Worm (Caenorhabditis elegans) whole organism, L1 larva: ENCODE measurements around the gene C30G4.4.

Experiments used
- C04F5.9 ChIP-seq: sonication (generic microtip); optimal IDR thresholded peaks from 2 replicates; lab custom pipeline; 2016; ENCODE audit warnings: missing genetic modification characterization, missing compliant biosample characterization
- C34B4.2 ChIP-seq: sonication (generic microtip); optimal IDR thresholded peaks from 2 replicates; lab custom pipeline; 2017; ENCODE audit warnings: mild to moderate bottlenecking, missing genetic modification characterization, missing compliant biosample characterization
- F16B12.6 ChIP-seq: fragments of 150-350 bp; optimal IDR thresholded peaks from 2 replicates; lab custom pipeline; 2014; ENCODE audit warnings: missing biosample characterization, missing genetic modification characterization
- aha-1 ChIP-seq: fragments of 150-350 bp; optimal IDR thresholded peaks from 2 replicates; lab custom pipeline; 2014; ENCODE audit warnings: missing biosample characterization, missing genetic modification characterization
- alr-1 ChIP-seq: fragments of 200-800 bp; sonication (Bioruptor generic); optimal IDR thresholded peaks from 2 replicates; lab custom pipeline; 2018; ENCODE audit warnings: borderline replicate concordance, mild to moderate bottlenecking, missing genetic modification characterization, missing compliant biosample characterization
- ceh-90 ChIP-seq: sonication (generic microtip); optimal IDR thresholded peaks from 2 replicates; lab custom pipeline; 2016; ENCODE audit warnings: missing genetic modification characterization, missing compliant biosample characterization
- ces-1 ChIP-seq: fragments of 150-350 bp; optimal IDR thresholded peaks from 2 replicates; lab custom pipeline; 2014; ENCODE audit warnings: missing biosample characterization, missing genetic modification reagents, missing genetic modification characterization
- dsc-1 ChIP-seq: sonication (generic microtip); optimal IDR thresholded peaks from 2 replicates; lab custom pipeline; 2016; ENCODE audit warnings: mild to moderate bottlenecking, missing genetic modification characterization, missing compliant biosample characterization
- efl-3 ChIP-seq: fragments of 200-800 bp; sonication (Bioruptor generic); optimal IDR thresholded peaks from 2 replicates; lab custom pipeline; 2018; ENCODE audit warnings: mild to moderate bottlenecking, missing genetic modification characterization, missing compliant biosample characterization
- egl-27 ChIP-seq, 2 experiments: fragments of 150-350 bp in 1 of 2; sonication (generic microtip); optimal IDR thresholded peaks; 3 replicates each; lab custom pipeline; 2017 to 2018; ENCODE audit warnings: missing biosample characterization in 2 of 2, missing genetic modification characterization in 2 of 2, missing genetic modification reagents in 2 of 2
- ets-5 ChIP-seq: fragments of 200-800 bp; sonication (Bioruptor generic); IDR thresholded peaks from 2 replicates; pipeline ENCODE4 v1.3.6; 2022; ENCODE audit warnings: missing genetic modification characterization, missing compliant biosample characterization
- fkh-10 ChIP-seq: sonication (generic microtip); optimal IDR thresholded peaks from 2 replicates; lab custom pipeline; 2017; ENCODE audit warnings: missing biosample characterization, missing genetic modification reagents, missing genetic modification characterization
- fkh-8 ChIP-seq: sonication (generic microtip); optimal IDR thresholded peaks from 2 replicates; lab custom pipeline; 2016; ENCODE audit warnings: mild to moderate bottlenecking, missing genetic modification characterization, missing compliant biosample characterization
- hlh-4 ChIP-seq: sonication (generic microtip); optimal IDR thresholded peaks from 2 replicates; lab custom pipeline; 2016; ENCODE audit warnings: mild to moderate bottlenecking, missing genetic modification characterization, missing compliant biosample characterization
- hpl-2 ChIP-seq: fragments of 150-350 bp; optimal IDR thresholded peaks from 2 replicates; lab custom pipeline; 2014; ENCODE audit warnings: missing biosample characterization, missing genetic modification reagents, missing genetic modification characterization
- isw-1 ChIP-seq: fragments of 200-800 bp; sonication (Bioruptor generic); IDR thresholded peaks from 2 replicates; pipeline ENCODE4 v1.3.6; 2022; ENCODE audit warnings: missing genetic modification characterization, missing compliant biosample characterization
- lin-13 ChIP-seq: fragments of 150-350 bp; optimal IDR thresholded peaks from 2 replicates; lab custom pipeline; 2014; ENCODE audit warnings: missing biosample characterization, missing genetic modification reagents, missing genetic modification characterization
- lin-14 ChIP-seq: fragments of 200-800 bp; sonication (Bioruptor generic); optimal IDR thresholded peaks from 2 replicates; lab custom pipeline; 2018; ENCODE audit warnings: mild to moderate bottlenecking, missing genetic modification characterization, moderate library complexity, missing compliant biosample characterization
- lin-15B ChIP-seq: fragments of 150-350 bp; sonication (generic microtip); optimal IDR thresholded peaks from 3 replicates; lab custom pipeline; 2014; ENCODE audit warnings: missing biosample characterization, missing genetic modification characterization
- lin-35 ChIP-seq, 2 experiments: fragments of 150-350 bp; optimal IDR thresholded peaks; 2 replicates each; lab custom pipeline; 2014; ENCODE audit warnings: missing biosample characterization in 2 of 2, missing genetic modification characterization in 2 of 2, missing genetic modification reagents in 2 of 2
- lin-39 ChIP-seq: fragments of 150-350 bp; optimal IDR thresholded peaks from 2 replicates; lab custom pipeline; 2014; ENCODE audit warnings: missing biosample characterization, missing genetic modification reagents, missing genetic modification characterization
- lir-3 ChIP-seq: sonication (generic microtip); optimal IDR thresholded peaks from 2 replicates; lab custom pipeline; 2016; ENCODE audit warnings: mild to moderate bottlenecking, missing genetic modification characterization, moderate library complexity, missing compliant biosample characterization; ENCODE audit not compliant: poor library complexity
- lsy-2 ChIP-seq, 2 experiments: fragments of 150-350 bp; optimal IDR thresholded peaks; 2 replicates each; lab custom pipeline; 2014; ENCODE audit warnings: missing biosample characterization in 2 of 2, missing genetic modification characterization in 2 of 2
- mab-9 ChIP-seq: fragments of 200-800 bp; sonication (Bioruptor generic); IDR thresholded peaks from 2 replicates; pipeline ENCODE4 v1.3.6; 2022; ENCODE audit warnings: missing genetic modification reagents, missing genetic modification characterization, missing compliant biosample characterization
- mdl-1 ChIP-seq, 2 experiments: fragments of 150-350 bp; optimal IDR thresholded peaks; 2 replicates each; lab custom pipeline; 2014 to 2017; ENCODE audit warnings: missing biosample characterization in 2 of 2, missing genetic modification characterization in 2 of 2, inconsistent platforms in 1 of 2
- mef-2 ChIP-seq: fragments of 150-350 bp; optimal IDR thresholded peaks from 2 replicates; lab custom pipeline; 2014; ENCODE audit warnings: missing biosample characterization, missing genetic modification characterization
- mep-1 ChIP-seq: fragments of 150-350 bp; optimal IDR thresholded peaks from 2 replicates; lab custom pipeline; 2014; ENCODE audit warnings: missing biosample characterization, missing genetic modification characterization
- nhr-11 ChIP-seq: fragments of 150-350 bp; optimal IDR thresholded peaks from 2 replicates; lab custom pipeline; 2014; ENCODE audit warnings: missing biosample characterization, missing genetic modification characterization
- nhr-19 ChIP-seq: fragments of 200-800 bp; sonication (Bioruptor generic); conservative IDR thresholded peaks from 2 replicates; pipeline ENCODE4 v1.3.6; 2022; ENCODE audit warnings: missing genetic modification characterization, missing compliant biosample characterization
- nhr-237 ChIP-seq: fragments of 150-350 bp; optimal IDR thresholded peaks from 2 replicates; lab custom pipeline; 2014; ENCODE audit warnings: missing biosample characterization, missing genetic modification characterization
- nhr-28 ChIP-seq: fragments of 150-350 bp; optimal IDR thresholded peaks from 2 replicates; lab custom pipeline; 2014; ENCODE audit warnings: missing biosample characterization, missing genetic modification characterization
- nhr-76 ChIP-seq: sonication (generic microtip); optimal IDR thresholded peaks from 2 replicates; lab custom pipeline; 2017; ENCODE audit warnings: missing biosample characterization, missing genetic modification characterization
- nhr-90 ChIP-seq: sonication (generic microtip); optimal IDR thresholded peaks from 2 replicates; lab custom pipeline; 2016; ENCODE audit warnings: mild to moderate bottlenecking, missing genetic modification characterization, missing compliant biosample characterization; ENCODE audit not compliant: poor library complexity
- pax-3 ChIP-seq: fragments of 200-800 bp; sonication (Bioruptor generic); optimal IDR thresholded peaks from 2 replicates; lab custom pipeline; 2018; ENCODE audit warnings: mild to moderate bottlenecking, missing genetic modification characterization, moderate library complexity, missing compliant biosample characterization
- pqm-1 ChIP-seq: sonication (generic microtip); optimal IDR thresholded peaks from 3 replicates; lab custom pipeline; 2017; ENCODE audit warnings: missing biosample characterization, missing genetic modification characterization
- skn-1 ChIP-seq: fragments of 150-350 bp; optimal IDR thresholded peaks from 2 replicates; lab custom pipeline; 2014; ENCODE audit warnings: missing biosample characterization, missing genetic modification characterization
- snu-23 ChIP-seq: sonication (generic microtip); optimal IDR thresholded peaks from 2 replicates; lab custom pipeline; 2016; ENCODE audit warnings: missing genetic modification characterization, missing compliant biosample characterization
- sptf-1 ChIP-seq: fragments of 150-350 bp; optimal IDR thresholded peaks from 2 replicates; lab custom pipeline; 2014; ENCODE audit warnings: missing biosample characterization, missing genetic modification characterization
- sup-37 ChIP-seq: fragments of 200-800 bp; sonication (Bioruptor generic); optimal IDR thresholded peaks from 2 replicates; lab custom pipeline; 2018; ENCODE audit warnings: mild to moderate bottlenecking, missing genetic modification characterization, missing compliant biosample characterization
- tbx-2 ChIP-seq: sonication (generic microtip); optimal IDR thresholded peaks from 2 replicates; lab custom pipeline; 2016; ENCODE audit warnings: missing genetic modification characterization, missing compliant biosample characterization
- unc-130 ChIP-seq: fragments of 150-350 bp; optimal IDR thresholded peaks from 2 replicates; lab custom pipeline; 2017; ENCODE audit warnings: missing biosample characterization, missing genetic modification characterization, inconsistent platforms
- unc-30 ChIP-seq: sonication (generic microtip); optimal IDR thresholded peaks from 2 replicates; lab custom pipeline; 2017; ENCODE audit warnings: missing biosample characterization, missing genetic modification characterization
- unc-86 ChIP-seq: sonication (generic microtip); optimal IDR thresholded peaks from 2 replicates; lab custom pipeline; 2016; ENCODE audit warnings: missing genetic modification characterization, missing compliant biosample characterization
- zip-4 ChIP-seq: fragments of 200-800 bp; sonication (Bioruptor generic); optimal IDR thresholded peaks from 2 replicates; lab custom pipeline; 2018; ENCODE audit warnings: mild to moderate bottlenecking, missing genetic modification characterization, moderate library complexity, missing compliant biosample characterization
- ztf-11 ChIP-seq, 2 experiments: sonication (generic microtip); optimal IDR thresholded peaks; 2 replicates each; lab custom pipeline; 2016 to 2017; ENCODE audit warnings: missing genetic modification characterization in 2 of 2, missing biosample characterization in 1 of 2, missing compliant biosample characterization in 1 of 2

Gene C30G4.4

DNA sequence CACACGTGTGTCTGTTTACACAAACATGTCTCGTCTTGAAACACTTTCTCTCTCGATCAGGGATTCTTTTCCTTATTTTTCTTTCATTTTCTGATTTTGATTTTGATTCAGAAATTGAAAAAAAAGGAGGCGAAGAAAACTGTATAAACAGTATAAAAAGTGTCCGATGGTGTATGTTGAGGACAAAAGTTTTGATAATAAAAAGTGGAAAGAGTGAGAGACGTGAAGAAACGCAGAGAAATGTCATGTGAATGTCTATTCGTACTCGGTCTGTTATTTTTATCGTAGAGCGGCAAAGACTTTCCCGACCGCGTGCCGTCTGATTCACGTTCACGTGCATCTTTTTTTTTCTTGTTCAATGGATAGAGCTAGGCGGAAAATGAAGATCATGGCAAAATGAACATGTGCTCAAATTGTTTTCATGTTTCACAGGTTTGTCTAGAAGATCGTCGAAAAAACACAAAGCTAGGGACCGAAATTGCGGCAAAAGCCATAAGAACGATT, 8.2 kb downstream of the C30G4.4 start (continued):
- TF ChIP-seq lir-3, result peak; percentile 38
- no peak for TF ChIP-seq fkh-10 (GFP tag; lab: Kevin White, UChicago)
- peak; percentile 66 for TF ChIP-seq mep-1
- TF ChIP-seq hlh-4 (tag; lab: Kevin White, UChicago), result no peak
- TF ChIP-seq sup-37 (GFP tag; lab: Kevin White, UChicago), result no peak
- TF ChIP-seq unc-86 (tag; lab: Kevin White, UChicago), result no peak
- no peak for TF ChIP-seq nhr-28
- no peak for TF ChIP-seq ceh-90 (tag; lab: Kevin White, UChicago)
- no peak for TF ChIP-seq sptf-1 (tag; lab: Kevin White, UChicago)
- no peak for TF ChIP-seq dsc-1 (tag; lab: Kevin White, UChicago)
- no peak for TF ChIP-seq ets-5 (GFP tag; lab: Robert Waterston, UW)
- TF ChIP-seq zip-4 (GFP tag; lab: Kevin White, UChicago), result no peak
- TF ChIP-seq nhr-237 (tag; lab: Kevin White, UChicago), result no peak
- TF ChIP-seq mdl-1 (tag; optimal IDR thresholded peaks at IDR 0.05; lab: Kevin White, UChicago), result peak in 1 of 2 experiments; percentile 97
- TF ChIP-seq mab-9, result no peak
- no peak for TF ChIP-seq aha-1 (tag; lab: Kevin White, UChicago)
- TF ChIP-seq ztf-11 (tag; optimal IDR thresholded peaks at IDR 0.05; lab: Kevin White, UChicago), result no peak
- no peak for TF ChIP-seq lin-15B (tag; lab: Kevin White, UChicago)
- TF ChIP-seq F16B12.6 (tag; lab: Kevin White, UChicago), result no peak
- no peak for TF ChIP-seq lin-39 (tag; lab: Kevin White, UChicago)
- TF ChIP-seq lin-14 (GFP tag; lab: Kevin White, UChicago), result peak; percentile 88
- TF ChIP-seq C34B4.2 (tag; lab: Kevin White, UChicago), result no peak
- TF ChIP-seq nhr-90 (tag; lab: Kevin White, UChicago), result peak; percentile 80
- no peak for TF ChIP-seq pax-3 (tag; lab: Kevin White, UChicago)
- TF ChIP-seq nhr-76 (tag; lab: Kevin White, UChicago), result no peak
- no peak for TF ChIP-seq nhr-11 (tag; lab: Kevin White, UChicago)
- TF ChIP-seq efl-3 (GFP tag; lab: Kevin White, UChicago), result no peak
- TF ChIP-seq snu-23 (GFP tag; lab: Kevin White, UChicago), result peak; percentile 81
- no peak for TF ChIP-seq isw-1 (GFP tag; lab: Robert Waterston, UW)
- TF ChIP-seq unc-130, result peak; percentile 69
- TF ChIP-seq lsy-2 (tag; optimal IDR thresholded peaks at IDR 0.05; lab: Kevin White, UChicago), result peak in 1 of 2 experiments; percentile 66
- peak; percentile 3 for TF ChIP-seq skn-1 (tag; lab: Kevin White, UChicago)
- no peak for TF ChIP-seq egl-27 (tag; optimal IDR thresholded peaks at IDR 0.05; lab: Kevin White, UChicago)
- TF ChIP-seq hpl-2 (GFP tag; lab: Kevin White, UChicago), result no peak
- TF ChIP-seq ces-1, result no peak
- no peak for TF ChIP-seq pqm-1 (tag; lab: Kevin White, UChicago)
- no peak for TF ChIP-seq alr-1 (tag; lab: Kevin White, UChicago)
- no peak for TF ChIP-seq mef-2
- peak; percentile 39 for TF ChIP-seq lin-13 (GFP tag; lab: Kevin White, UChicago)
- TF ChIP-seq lin-35 (GFP tag; optimal IDR thresholded peaks at IDR 0.05; lab: Kevin White, UChicago), result peak in 1 of 2 experiments; percentile 80
- TF ChIP-seq tbx-2 (tag; lab: Kevin White, UChicago), result peak; percentile 67
- TF ChIP-seq unc-30, result no peak
- peak; percentile 80 for TF ChIP-seq nhr-19
- no peak for TF ChIP-seq C04F5.9
- no peak for TF ChIP-seq fkh-8 (tag; lab: Kevin White, UChicago)
- TF ChIP-seq, all 84 proteins: peak for 27
